Fruit fly (Drosophila melanogaster): ENCODE data around the gene bap.

The bap gene

DNA sequence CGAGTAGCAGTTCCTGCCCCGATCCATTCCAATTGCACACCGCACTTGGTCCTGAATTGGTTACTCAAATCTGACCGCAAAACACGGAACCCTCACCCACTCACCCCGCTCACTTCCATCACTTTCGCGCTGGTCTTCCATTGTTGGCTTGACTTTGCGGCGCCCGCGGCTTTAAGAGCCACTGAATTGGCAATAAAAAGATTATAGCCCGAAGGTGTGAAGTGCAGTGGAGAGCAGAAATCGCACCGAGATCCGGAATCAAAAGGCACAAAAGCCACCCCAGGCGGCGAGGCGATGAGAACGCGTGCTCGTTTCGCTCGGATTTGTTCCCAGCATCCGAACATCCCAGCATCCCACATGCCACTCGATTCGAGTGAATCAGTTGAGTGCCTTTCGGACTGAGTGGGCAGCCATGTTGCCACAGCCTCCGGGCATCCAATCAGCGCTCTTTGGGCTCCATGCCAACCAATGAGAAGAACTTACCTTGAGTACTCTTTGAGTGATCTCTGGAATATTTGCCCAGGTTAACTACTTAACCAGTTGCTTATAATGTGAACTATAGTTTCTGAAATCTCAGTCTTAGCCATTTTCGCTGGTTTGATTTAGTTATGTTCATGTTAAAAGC is 1.2 kb upstream of the bap start (continued):
- TF ChIP-seq Deaf1 (tag; optimal IDR thresholded peaks at IDR 0.05) (peak; percentile 53), Bgb (GFP tag; IDR thresholded peaks at IDR 0.05; ENCODE audit: partially characterized antibody) (peak; percentile 15; the same call in 1 of the 2 replicates), crol (GFP tag; IDR thresholded peaks at IDR 0.05) (0 out of 2 replicates have a peak, but pooled peaks have one; percentile 36), Nf-YA (GFP tag; IDR thresholded peaks at IDR 0.05) (peak; percentile 48; the same call in 1 of the 2 replicates)

DNA sequence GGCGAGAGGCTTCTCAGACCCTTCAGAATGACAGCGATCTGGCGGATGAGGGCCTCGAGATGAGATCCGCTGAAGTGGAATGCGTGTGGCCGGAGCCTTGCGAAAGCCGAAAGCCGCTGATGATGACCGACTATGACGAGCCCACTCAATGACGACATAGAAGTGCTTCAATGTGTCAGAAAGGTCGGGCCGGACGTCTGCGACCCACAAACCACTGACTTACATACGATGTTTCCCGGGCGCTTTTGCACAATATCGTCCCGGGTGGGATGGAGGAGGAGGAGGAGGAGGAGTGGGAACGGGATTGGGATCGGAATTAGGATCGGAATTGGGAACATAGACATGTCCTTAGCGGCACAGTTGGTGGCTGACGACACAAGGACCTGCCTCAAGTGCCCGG is 2.3 kb downstream of the bap start:
- TF ChIP-seq NFAT (GFP tag; IDR thresholded peaks at IDR 0.05) (no peak), CG12391 (tag; optimal IDR thresholded peaks at IDR 0.05) (no peak), HLHmδ (GFP tag; optimal IDR thresholded peaks at IDR 0.05) (no peak), CG11398 (GFP tag; optimal IDR thresholded peaks at IDR 0.05) (no peak), gfzf (GFP tag; optimal IDR thresholded peaks at IDR 0.05) (no peak), CG3163 (GFP tag; optimal IDR thresholded peaks at IDR 0.05) (no peak), sqz (GFP tag; optimal IDR thresholded peaks at IDR 0.05) (no peak), CG11723 (GFP tag; optimal IDR thresholded peaks at IDR 0.05) (no peak), CG2116 (GFP tag; optimal IDR thresholded peaks at IDR 0.05) (no peak), Side (GFP tag; optimal IDR thresholded peaks at IDR 0.05) (no peak), twi (tag; optimal IDR thresholded peaks at IDR 0.05) (peak; percentile 84), bcd (GFP tag; optimal IDR thresholded peaks at IDR 0.05) (no peak), CG15479 (GFP tag; optimal IDR thresholded peaks at IDR 0.05) (no peak), sisA (GFP tag; IDR thresholded peaks at IDR 0.05) (no peak), CG1792 (GFP tag; optimal IDR thresholded peaks at IDR 0.05) (no peak), org-1 (GFP tag; optimal IDR thresholded peaks at IDR 0.05) (no peak), CG5953 (GFP tag; IDR thresholded peaks at IDR 0.05) (0 out of 2 replicates have a peak, but pooled peaks have one; percentile 30), fd102C (GFP tag; optimal IDR thresholded peaks at IDR 0.05) (no peak), gro (GFP tag; optimal IDR thresholded peaks at IDR 0.05) (no peak), CG8359 (GFP tag; optimal IDR thresholded peaks at IDR 0.05; ENCODE audit: borderline replicate concordance) (no peak), CG17568 (GFP tag; optimal IDR thresholded peaks at IDR 0.05) (no peak), peb (GFP tag; IDR thresholded peaks at IDR 0.05) (no peak), sna (GFP tag; IDR thresholded peaks at IDR 0.05; ENCODE audit: partially characterized antibody) (no peak), H15 (GFP tag; IDR thresholded peaks at IDR 0.05) (no peak), Ets65A (GFP tag) (peak; percentile 73), CG7556 (GFP tag; optimal IDR thresholded peaks at IDR 0.05) (no peak), zen2 (GFP tag; IDR thresholded peaks at IDR 0.05; ENCODE audit: partially characterized antibody) (0 out of 3 replicates have a peak, but pooled peaks have one; percentile 15), aop (GFP tag; IDR thresholded peaks at IDR 0.05) (no peak)

DNA sequence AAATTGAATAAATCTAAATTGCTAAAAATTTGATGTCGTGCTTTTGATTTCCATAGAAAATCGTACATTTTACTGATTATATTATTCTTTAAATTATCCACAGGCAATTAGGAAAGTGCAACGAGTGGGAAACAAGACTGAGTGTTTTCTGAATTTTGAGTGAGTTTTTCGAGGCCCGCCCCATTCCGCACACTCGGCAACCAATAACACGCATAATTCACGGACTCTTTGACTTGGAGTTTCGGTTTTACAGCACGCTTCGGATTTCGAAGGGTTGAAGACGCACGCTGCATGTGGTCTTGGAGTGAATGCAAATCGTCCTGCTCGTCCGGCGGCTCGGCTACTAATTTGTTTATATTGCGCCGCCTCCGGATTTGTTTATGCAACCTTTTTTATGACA is 3.5 kb downstream of the bap start:
- TF ChIP-seq Nf-YC (tag; optimal IDR thresholded peaks at IDR 0.05) (peak; percentile 57), BEAF-32 (GFP tag; optimal IDR thresholded peaks at IDR 0.05) (no peak), Nf-YB (GFP tag; optimal IDR thresholded peaks at IDR 0.05) (peak; percentile 87), wek (GFP tag; optimal IDR thresholded peaks at IDR 0.05) (no peak), z (GFP tag; IDR thresholded peaks at IDR 0.05) (peak; percentile 91), cad (GFP tag; optimal IDR thresholded peaks at IDR 0.05) (peak; percentile 19)
